Fruit fly (Drosophila melanogaster): ENCODE data around the gene spri.

The spri gene

DNA sequence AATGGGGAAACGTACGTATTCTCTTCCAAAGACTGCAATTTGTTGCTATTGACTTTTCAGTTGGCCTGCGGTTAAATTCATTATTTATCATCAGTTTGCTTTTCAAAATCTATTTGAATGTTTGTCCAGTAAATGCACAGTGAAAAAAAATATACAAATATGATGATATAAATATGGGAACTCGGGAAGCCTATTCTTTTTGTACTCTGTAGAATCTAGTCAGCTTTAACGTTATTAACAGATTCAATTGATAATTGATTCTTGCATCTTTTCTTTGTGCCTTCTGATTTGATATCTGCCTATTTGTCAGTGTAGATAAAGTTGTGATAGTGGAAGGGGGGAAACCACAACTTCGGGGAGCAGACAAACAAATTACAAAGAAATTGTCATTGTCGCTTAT, 41.9 kb downstream of the spri start (continued):
- TF ChIP-seq CG10543 (GFP tag; optimal IDR thresholded peaks at IDR 0.05) (no peak), Hr51 (GFP tag; optimal IDR thresholded peaks at IDR 0.05) (peak in 1 of 2 experiments; percentile 74), nmo (GFP tag; optimal IDR thresholded peaks at IDR 0.05) (peak; percentile 77), CG3847 (GFP tag; IDR thresholded peaks at IDR 0.05) (peak; percentile 31; the same call in 1 of the 2 replicates), oc (tag; optimal IDR thresholded peaks at IDR 0.05) (peak; percentile 36), unc-4 (GFP tag; IDR thresholded peaks at IDR 0.05; ENCODE audit: partially characterized antibody) (no peak), CG6791 (GFP tag; IDR thresholded peaks at IDR 0.05; ENCODE audit: partially characterized antibody) (no peak), ken (GFP tag; IDR thresholded peaks at IDR 0.05) (no peak; the same call in 2 of the 3 replicates), CG1792 (GFP tag; optimal IDR thresholded peaks at IDR 0.05) (no peak), Lim3 (GFP tag; IDR thresholded peaks at IDR 0.05) (no peak), Ada2b (GFP tag; IDR thresholded peaks at IDR 0.05) (peak; percentile 56; the same call in 1 of the 2 replicates), BtbVII (GFP tag; optimal IDR thresholded peaks at IDR 0.05) (no peak), CG10654 (GFP tag; optimal IDR thresholded peaks at IDR 0.05) (peak; percentile 35), Dp (GFP tag; optimal IDR thresholded peaks at IDR 0.05) (no peak), otp (GFP tag; IDR thresholded peaks at IDR 0.05) (0 out of 3 replicates have a peak, but pooled peaks have one; percentile 57), CG9817 (tag; optimal IDR thresholded peaks at IDR 0.05) (peak; percentile 31), bsh (GFP tag; optimal IDR thresholded peaks at IDR 0.05) (peak in 1 of 2 experiments; percentile 84), dmrt99B (tag; optimal IDR thresholded peaks at IDR 0.05) (peak; percentile 79), her (GFP tag; optimal IDR thresholded peaks at IDR 0.05) (no peak), CG10209 (GFP tag; optimal IDR thresholded peaks at IDR 0.05) (peak; percentile 65), Antp (GFP tag; optimal IDR thresholded peaks at IDR 0.05) (peak; percentile 39), NC2β (GFP tag; optimal IDR thresholded peaks at IDR 0.05) (peak; percentile 33), CG6254 (GFP tag; optimal IDR thresholded peaks at IDR 0.05) (peak; percentile 11), az2 (GFP tag; optimal IDR thresholded peaks at IDR 0.05) (peak; percentile 67), CG1233 (GFP tag; optimal IDR thresholded peaks at IDR 0.05) (peak; percentile 67), tx (GFP tag; optimal IDR thresholded peaks at IDR 0.05) (peak; percentile 3), HHEX (GFP tag; optimal IDR thresholded peaks at IDR 0.05) (peak; percentile 33), CG2889 (GFP tag; IDR thresholded peaks at IDR 0.05) (0 out of 3 replicates have a peak, but pooled peaks have one; percentile 28), sna (GFP tag; IDR thresholded peaks at IDR 0.05; ENCODE audit: partially characterized antibody) (no peak), CG1603 (tag; optimal IDR thresholded peaks at IDR 0.05) (peak; percentile 40), HmgZ (tag; optimal IDR thresholded peaks at IDR 0.05) (no peak), CG13424 (tag; optimal IDR thresholded peaks at IDR 0.05) (peak; percentile 62), lmd (GFP tag; IDR thresholded peaks at IDR 0.05) (peak; percentile 58), HLH3B (GFP tag; IDR thresholded peaks at IDR 0.05) (peak; percentile 67), disco-r (GFP tag; optimal IDR thresholded peaks at IDR 0.05) (peak; percentile 23), CG14710 (tag; optimal IDR thresholded peaks at IDR 0.05) (peak; percentile 66), dimm (GFP tag; IDR thresholded peaks at IDR 0.05) (no peak), dati (GFP tag; IDR thresholded peaks at IDR 0.05) (peak; percentile 70), sima (GFP tag; optimal IDR thresholded peaks at IDR 0.05) (no peak), toy (GFP tag; IDR thresholded peaks at IDR 0.05) (no peak), insv (GFP tag; optimal IDR thresholded peaks at IDR 0.05) (no peak), CG32772 (GFP tag; IDR thresholded peaks at IDR 0.05) (peak; percentile 71), CG4820 (GFP tag; optimal IDR thresholded peaks at IDR 0.05) (peak; percentile 47), CG17829 (tag; optimal IDR thresholded peaks at IDR 0.05) (peak; percentile 72), CG11093 (GFP tag; IDR thresholded peaks at IDR 0.05) (no peak), MESR4 (GFP tag; optimal IDR thresholded peaks at IDR 0.05) (no peak), CG14014 (GFP tag; IDR thresholded peaks at IDR 0.05) (peak; percentile 49), mirr (GFP tag; optimal IDR thresholded peaks at IDR 0.05) (no peak), C15 (GFP tag; IDR thresholded peaks at IDR 0.05) (no peak), MBD-R2 (GFP tag; IDR thresholded peaks at IDR 0.05) (no peak)

Measured in whole organism, embryonic.